Fruit fly (Drosophila melanogaster) whole organism, wandering third instar larva: ENCODE results near the gene Phb1.
A peak's percentile ranks its signal among the peaks of the same experiment; 100 is the strongest.

Experiments used
- Abd-B ChIP-seq: fragments of >200 bp; optimal IDR thresholded peaks from 2 replicates; lab custom pipeline; 2017; ENCODE audit warnings: missing biosample characterization, missing genetic modification characterization
- CrebA ChIP-seq: fragments of 200-800 bp; sonication (Bioruptor generic); optimal IDR thresholded peaks from 2 replicates; lab custom pipeline; 2016; ENCODE audit warnings: missing biosample characterization, mild to moderate bottlenecking, missing genetic modification characterization, borderline replicate concordance
- Dfd ChIP-seq: fragments of >200 bp; optimal IDR thresholded peaks from 2 replicates; lab custom pipeline; 2017; ENCODE audit warnings: missing biosample characterization, missing genetic modification characterization
- Dif ChIP-seq: fragments of 200-275, 200-300 bp; sonication (Bioruptor generic); optimal IDR thresholded peaks from 2 replicates; lab custom pipeline; 2018; ENCODE audit warnings: missing biosample characterization, missing genetic modification characterization; ENCODE audit not compliant: partially characterized antibody
- GATAd ChIP-seq: sonication (Bioruptor generic); optimal IDR thresholded peaks from 2 replicates; lab custom pipeline; 2016; ENCODE audit warnings: missing biosample characterization, missing genetic modification characterization
- HLH106 ChIP-seq: fragments of 200-800 bp; optimal IDR thresholded peaks from 3 replicates; lab custom pipeline; 2019; ENCODE audit warnings: missing biosample characterization, mild to moderate bottlenecking, missing genetic modification characterization, moderate library complexity
- Hnf4 ChIP-seq: fragments of 200-800 bp; sonication (Bioruptor generic); optimal IDR thresholded peaks from 2 replicates; lab custom pipeline; 2016; ENCODE audit warnings: missing biosample characterization, mild to moderate bottlenecking, missing genetic modification characterization
- Hr78 ChIP-seq: fragments of >200 bp; optimal IDR thresholded peaks from 2 replicates; lab custom pipeline; 2017; ENCODE audit warnings: missing biosample characterization, missing genetic modification characterization
- Hr83 ChIP-seq: fragments of 200-300 bp; sonication (Bioruptor generic); optimal IDR thresholded peaks from 2 replicates; lab custom pipeline; 2016; ENCODE audit warnings: missing biosample characterization, mild to moderate bottlenecking, missing genetic modification characterization, moderate library complexity; ENCODE audit not compliant: poor library complexity, severe bottlenecking
- Jra ChIP-seq: sonication (Bioruptor generic); optimal IDR thresholded peaks from 2 replicates; lab custom pipeline; 2016; ENCODE audit warnings: missing biosample characterization, missing genetic modification characterization
- Mio ChIP-seq: sonication (Bioruptor generic); optimal IDR thresholded peaks from 2 replicates; lab custom pipeline; 2016; ENCODE audit warnings: missing biosample characterization, missing genetic modification characterization
- Myc ChIP-seq: fragments of >200 bp; optimal IDR thresholded peaks from 2 replicates; lab custom pipeline; 2017
- N ChIP-seq: fragments of >200 bp; optimal IDR thresholded peaks from 2 replicates; lab custom pipeline; 2018; ENCODE audit warnings: missing biosample characterization, missing external identifiers, missing genetic modification characterization
- OdsH ChIP-seq: fragments of 200-800 bp; sonication (Bioruptor generic); optimal IDR thresholded peaks from 2 replicates; lab custom pipeline; 2016; ENCODE audit warnings: missing biosample characterization, mild to moderate bottlenecking, missing genetic modification characterization
- Rel ChIP-seq, 2 experiments: fragments of 200-800 bp; sonication (Bioruptor generic) in 1 of 2; optimal IDR thresholded peaks; 2 replicates in 1 of 2; 3 replicates in 1 of 2; lab custom pipeline; 2016 to 2019; ENCODE audit warnings: mild to moderate bottlenecking in 2 of 2, missing biosample characterization in 2 of 2, missing genetic modification characterization in 2 of 2, moderate library complexity in 1 of 2
- Sp1 ChIP-seq: fragments of 200-800 bp; sonication (Bioruptor generic); optimal IDR thresholded peaks from 3 replicates; lab custom pipeline; 2019; ENCODE audit warnings: missing biosample characterization, mild to moderate bottlenecking, missing genetic modification characterization, moderate library complexity
- br ChIP-seq: fragments of 200-800 bp; sonication (Bioruptor generic); optimal IDR thresholded peaks from 2 replicates; lab custom pipeline; 2016; ENCODE audit warnings: missing biosample characterization, missing genetic modification characterization
- dmrt93B ChIP-seq: fragments of 200-800 bp; sonication (Bioruptor generic); optimal IDR thresholded peaks from 2 replicates; lab custom pipeline; 2018; ENCODE audit warnings: missing biosample characterization, mild to moderate bottlenecking, missing genetic modification characterization
- dsf ChIP-seq: sonication (Bioruptor generic); optimal IDR thresholded peaks from 2 replicates; lab custom pipeline; 2016; ENCODE audit warnings: missing biosample characterization, missing genetic modification characterization, borderline replicate concordance
- ey ChIP-seq: fragments of 200-800 bp; sonication (Bioruptor generic); optimal IDR thresholded peaks from 2 replicates; lab custom pipeline; 2016; ENCODE audit warnings: missing biosample characterization, missing genetic modification characterization
- foxo ChIP-seq, 2 experiments: fragments of 200-800 bp; sonication (Bioruptor generic); optimal IDR thresholded peaks; 2 replicates in 1 of 2; 3 replicates in 1 of 2; lab custom pipeline; 2016 to 2017; ENCODE audit warnings: missing biosample characterization in 2 of 2, missing genetic modification characterization in 2 of 2
- fru ChIP-seq: fragments of 200-800 bp; sonication (Bioruptor generic); optimal IDR thresholded peaks from 3 replicates; lab custom pipeline; 2016; ENCODE audit warnings: missing biosample characterization, mild to moderate bottlenecking, missing genetic modification characterization
- jim ChIP-seq: fragments of 175-275, 200-325 bp; sonication (Bioruptor generic); optimal IDR thresholded peaks from 2 replicates; lab custom pipeline; 2016; ENCODE audit warnings: missing biosample characterization, mild to moderate bottlenecking, missing genetic modification characterization
- pan ChIP-seq: fragments of >200 bp; optimal IDR thresholded peaks from 2 replicates; lab custom pipeline; 2017
- rgr ChIP-seq: fragments of 200-800 bp; sonication (Bioruptor generic); optimal IDR thresholded peaks from 3 replicates; lab custom pipeline; 2016; ENCODE audit warnings: missing biosample characterization, mild to moderate bottlenecking, missing genetic modification characterization
- tai ChIP-seq: sonication (Bioruptor generic); optimal IDR thresholded peaks from 2 replicates; lab custom pipeline; 2016; ENCODE audit warnings: missing biosample characterization, missing genetic modification characterization
- woc ChIP-seq: sonication (Bioruptor generic); optimal IDR thresholded peaks from 2 replicates; lab custom pipeline; 2016; ENCODE audit warnings: missing biosample characterization, mild to moderate bottlenecking, missing genetic modification characterization

Gene Phb1

dm6 chr2L:19120984-19121383, 2.7 kb downstream of the Phb1 start:
- TF ChIP-seq OdsH (peak; percentile 5), jim (GFP tag; lab: Kevin White, UChicago) (no peak), Dif (GFP tag; lab: Kevin White, UChicago) (no peak), fru (GFP tag; lab: Kevin White, UChicago) (peak; percentile 41), woc (GFP tag; lab: Kevin White, UChicago) (no peak), dmrt93B (no peak), rgr (GFP tag; lab: Kevin White, UChicago) (no peak), Hr78 (GFP tag; lab: Kevin White, UChicago) (no peak), GATAd (GFP tag; lab: Kevin White, UChicago) (no peak), foxo (GFP tag; optimal IDR thresholded peaks at IDR 0.05; lab: Kevin White, UChicago) (peak in 1 of 2 experiments; percentile 26), Mio (no peak), Rel (GFP tag; optimal IDR thresholded peaks at IDR 0.05; lab: Kevin White, UChicago) (no peak), Rel (tag; optimal IDR thresholded peaks at IDR 0.05; lab: Kevin White, UChicago) (no peak), Abd-B (GFP tag; lab: Kevin White, UChicago) (no peak), Dfd (GFP tag; lab: Kevin White, UChicago) (no peak), CrebA (GFP tag; lab: Kevin White, UChicago) (no peak), N (GFP tag; lab: Kevin White, UChicago) (no peak), tai (GFP tag; lab: Kevin White, UChicago) (no peak), HLH106 (tag; lab: Kevin White, UChicago) (no peak), Jra (no peak), Hnf4 (no peak), Myc (lab: Kevin White, UChicago) (no peak)

- TF ChIP-seq OdsH, result no peak
- TF ChIP-seq HLH106 (tag; lab: Kevin White, UChicago), result peak; percentile 22
- TF ChIP-seq Rel (GFP tag; optimal IDR thresholded peaks at IDR 0.05; lab: Kevin White, UChicago), result no peak
- TF ChIP-seq Rel (tag; optimal IDR thresholded peaks at IDR 0.05; lab: Kevin White, UChicago), result peak; percentile 92
These were observed 3.3 kb downstream of the Phb1 start, which contains the start of gene Ddc for dm6 chr2L:19120196-19120950. TSS of gene Ddc (minus strand) at chr2L:19120306.

dm6 chr2L:19114183-19114776, 9.4 kb downstream of the Phb1 start, which contains the start of gene CG10561:
TSS of gene CG10561 (plus strand) at chr2L:19114401.
- TF ChIP-seq pan (lab: Kevin White, UChicago) (no peak), Rel (GFP tag; optimal IDR thresholded peaks at IDR 0.05; lab: Kevin White, UChicago) (no peak), Rel (tag; optimal IDR thresholded peaks at IDR 0.05; lab: Kevin White, UChicago) (peak; percentile 18)

DNA sequence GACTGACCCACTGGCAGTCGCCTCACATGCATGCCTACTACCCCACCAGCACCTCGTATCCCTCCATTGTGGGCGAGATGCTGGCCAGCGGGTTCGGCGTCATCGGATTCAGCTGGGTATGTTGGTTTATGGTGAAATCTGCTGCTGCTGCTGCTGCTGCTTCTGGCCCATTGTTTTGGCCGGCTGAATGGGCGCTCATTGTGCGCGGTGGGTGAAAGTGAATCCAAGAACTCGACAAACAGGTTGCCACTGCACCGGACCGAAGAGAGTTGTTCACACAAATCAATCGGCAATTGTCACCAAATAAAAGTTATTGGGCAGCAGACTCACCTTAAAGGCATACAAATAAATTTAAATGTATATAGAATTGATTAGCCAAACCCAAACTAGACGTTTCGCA, 11.5 kb downstream of the Phb1 start:
- no peak for TF ChIP-seq dsf (GFP tag; lab: Kevin White, UChicago)

dm6 chr2L:19111729-19112128, 11.9 kb downstream of the Phb1 start:
- TF ChIP-seq Hr83 (GFP tag; lab: Kevin White, UChicago), result no peak
- TF ChIP-seq tai (GFP tag; lab: Kevin White, UChicago), result no peak
- no peak for TF ChIP-seq br (GFP tag; lab: Kevin White, UChicago)
- TF ChIP-seq Sp1 (GFP tag; lab: Kevin White, UChicago), result no peak
- no peak for TF ChIP-seq rgr (GFP tag; lab: Kevin White, UChicago)
- TF ChIP-seq Dif (GFP tag; lab: Kevin White, UChicago), result no peak
- TF ChIP-seq Dfd (GFP tag; lab: Kevin White, UChicago), result no peak
- no peak for TF ChIP-seq Hr78 (GFP tag; lab: Kevin White, UChicago)
- TF ChIP-seq, all 38 proteins: peak for 0

DNA sequence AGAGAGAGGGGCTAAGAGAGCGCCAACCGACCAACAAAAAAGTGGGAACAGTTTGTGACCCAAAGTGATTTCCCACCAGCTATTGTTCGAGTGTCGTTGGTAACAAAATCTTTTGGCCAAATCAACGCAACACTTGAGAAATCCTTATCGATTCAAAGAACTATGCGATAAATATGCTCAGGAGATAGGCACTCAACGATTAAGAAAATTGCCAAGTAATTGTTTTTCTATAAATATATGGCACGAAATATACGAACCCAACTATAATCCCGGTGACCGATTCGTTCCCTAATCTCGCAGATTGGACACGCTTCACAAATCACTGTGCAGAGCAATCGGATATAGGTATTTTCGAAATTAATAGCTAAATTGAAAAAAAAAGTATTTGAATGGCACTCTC, 12.5 kb downstream of the Phb1 start:
- no peak for TF ChIP-seq Dfd (GFP tag; lab: Kevin White, UChicago)
- TF ChIP-seq Myc (lab: Kevin White, UChicago), result peak; percentile 36
- no peak for TF ChIP-seq Hr78 (GFP tag; lab: Kevin White, UChicago)
- no peak for TF ChIP-seq ey (GFP tag; lab: Kevin White, UChicago)
- TF ChIP-seq foxo (GFP tag; optimal IDR thresholded peaks at IDR 0.05; lab: Kevin White, UChicago), result no peak
- no peak for TF ChIP-seq CrebA (GFP tag; lab: Kevin White, UChicago)
